Fruit fly (Drosophila melanogaster) whole organism, pupa: ENCODE results near the gene tacc.

Source experiments
- CG13204 ChIP-seq: fragments of 200-800 bp; sonication (Bioruptor generic); optimal IDR thresholded peaks from 2 replicates; lab custom pipeline; 2018; ENCODE audit warnings: missing biosample characterization, mild to moderate bottlenecking, missing genetic modification characterization, moderate library complexity
- CG14655 ChIP-seq: fragments of 200-800 bp; sonication (Bioruptor generic); optimal IDR thresholded peaks from 3 replicates; lab custom pipeline; 2017; ENCODE audit warnings: mild to moderate bottlenecking, missing biosample characterization, missing genetic modification reagents, missing genetic modification characterization
- CG8301 ChIP-seq: fragments of 200-800 bp; sonication (Bioruptor generic); optimal IDR thresholded peaks from 2 replicates; lab custom pipeline; 2018; ENCODE audit warnings: missing biosample characterization, mild to moderate bottlenecking, missing genetic modification characterization
- D1 ChIP-seq: fragments of 200-800 bp; sonication (Bioruptor generic); optimal IDR thresholded peaks from 2 replicates; lab custom pipeline; 2018; ENCODE audit warnings: missing biosample characterization, mild to moderate bottlenecking, missing genetic modification characterization, moderate library complexity
- Pif1B ChIP-seq: fragments of 200-800 bp; sonication (Bioruptor generic); optimal IDR thresholded peaks from 3 replicates; lab custom pipeline; 2016; ENCODE audit warnings: missing biosample characterization, missing genetic modification characterization
- fd96Ca ChIP-seq: fragments of 200-800 bp; sonication (Bioruptor generic); IDR thresholded peaks from 3 replicates; pipeline ENCODE4 v1.3.6; 2022; ENCODE audit warnings: missing biosample characterization, missing genetic modification characterization

DNA sequence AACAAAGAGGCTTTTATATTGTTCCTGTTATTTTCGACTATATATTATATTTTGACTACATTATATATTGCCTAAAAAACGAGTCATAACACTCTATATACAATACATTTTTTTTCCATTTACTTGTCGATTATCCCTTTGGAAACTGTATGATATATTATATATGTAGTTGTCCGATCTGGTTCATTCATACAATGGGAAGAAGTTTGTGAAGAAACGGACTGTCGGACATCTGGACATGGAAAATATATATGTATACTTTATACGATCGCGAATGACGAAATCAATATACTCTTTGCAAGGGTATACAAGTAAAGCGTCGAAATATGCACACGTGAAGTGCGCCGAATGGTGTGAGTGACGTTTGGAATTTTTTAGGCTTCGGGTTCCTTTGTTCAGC is 22.1 kb downstream of the tacc start:
- TF ChIP-seq Pif1B (GFP tag; lab: Kevin White, UChicago) (no peak), CG8301 (tag; lab: Kevin White, UChicago) (no peak), D1 (no peak), CG13204 (GFP tag; lab: Kevin White, UChicago) (no peak), CG14655 (GFP tag; lab: Kevin White, UChicago) (no peak), fd96Ca (GFP tag; lab: Robert Waterston, UW) (no peak)
